Fruit fly (Drosophila melanogaster) whole organism, embryonic: ENCODE measurements around the gene CG3117.

ENCODE experiments used
- ATbp ChIP-seq: fragments of 200-800 bp; sonication (Bioruptor generic); optimal IDR thresholded peaks from 2 replicates; lab custom pipeline; 2017; ENCODE audit warnings: missing biosample characterization, mild to moderate bottlenecking, missing genetic modification characterization, missing genetic modification reagents
- Blimp-1 ChIP-seq: fragments of 200-800 bp; sonication (Bioruptor generic); optimal IDR thresholded peaks from 3 replicates; lab custom pipeline; 2018; ENCODE audit warnings: missing biosample characterization, missing genetic modification characterization, mild to moderate bottlenecking, moderate library complexity, missing genetic modification reagents
- CG11695 ChIP-seq: fragments of 200-800 bp; sonication (Bioruptor generic); IDR thresholded peaks from 3 replicates; pipeline ENCODE4 v1.3.6; 2022; ENCODE audit warnings: missing biosample characterization, missing genetic modification characterization
- CG11696 ChIP-seq: fragments of 200-800 bp; sonication (Bioruptor generic); IDR thresholded peaks from 2 replicates; pipeline ENCODE4 v1.3.6; 2022; ENCODE audit warnings: missing biosample characterization, missing genetic modification characterization
- CG11723 ChIP-seq: fragments of 200-800 bp; sonication (Bioruptor generic); optimal IDR thresholded peaks from 2 replicates; lab custom pipeline; 2017; ENCODE audit warnings: missing biosample characterization, mild to moderate bottlenecking, missing genetic modification characterization
- CG12769 ChIP-seq: fragments of 200-800 bp; sonication (Bioruptor generic); optimal IDR thresholded peaks from 2 replicates; lab custom pipeline; 2019; ENCODE audit warnings: missing biosample characterization, mild to moderate bottlenecking, missing genetic modification characterization, moderate library complexity
- CG14014 ChIP-seq: fragments of 200-800 bp; sonication (Bioruptor generic); IDR thresholded peaks from 2 replicates; pipeline ENCODE4 v1.3.6; 2022; ENCODE audit warnings: missing biosample characterization, missing genetic modification characterization
- CG15696 ChIP-seq: fragments of 200-800 bp; sonication (Bioruptor generic); optimal IDR thresholded peaks from 2 replicates; lab custom pipeline; 2019; ENCODE audit warnings: missing biosample characterization, mild to moderate bottlenecking, missing genetic modification characterization, moderate library complexity
- CG17568 ChIP-seq: fragments of 200-800 bp; sonication (Bioruptor generic); optimal IDR thresholded peaks from 2 replicates; lab custom pipeline; 2018; ENCODE audit warnings: missing biosample characterization, mild to moderate bottlenecking, missing genetic modification characterization, moderate library complexity
- CG18599 ChIP-seq: fragments of 200-800 bp; sonication (Bioruptor generic); optimal IDR thresholded peaks from 3 replicates; lab custom pipeline; 2017; ENCODE audit warnings: missing biosample characterization, missing genetic modification characterization, mild to moderate bottlenecking, moderate library complexity, missing genetic modification reagents
- CG18764 ChIP-seq: fragments of 200-800 bp; sonication (Bioruptor generic); optimal IDR thresholded peaks from 3 replicates; lab custom pipeline; 2016; ENCODE audit warnings: missing biosample characterization, missing genetic modification characterization
- CG31365 ChIP-seq: fragments of 200-800 bp; sonication (Bioruptor generic); optimal IDR thresholded peaks from 2 replicates; lab custom pipeline; 2018; ENCODE audit warnings: missing biosample characterization, mild to moderate bottlenecking, missing genetic modification characterization
- CG33213 ChIP-seq: fragments of 200-800 bp; sonication (Bioruptor generic); optimal IDR thresholded peaks from 3 replicates; lab custom pipeline; 2016; ENCODE audit warnings: missing biosample characterization, missing genetic modification characterization
- CG33557 ChIP-seq: fragments of 200-800 bp; sonication (Bioruptor generic); optimal IDR thresholded peaks from 2 replicates; lab custom pipeline; 2019; ENCODE audit warnings: missing biosample characterization, mild to moderate bottlenecking, missing genetic modification characterization, moderate library complexity
- CG34376 ChIP-seq: fragments of 200-800 bp; sonication (Bioruptor generic); optimal IDR thresholded peaks from 2 replicates; lab custom pipeline; 2018; ENCODE audit warnings: missing biosample characterization, mild to moderate bottlenecking, missing genetic modification characterization
- CG6272 ChIP-seq: fragments of 200-800 bp; sonication (Bioruptor generic); IDR thresholded peaks from 2 replicates; pipeline ENCODE4 v1.3.6; 2022; ENCODE audit warnings: missing biosample characterization, missing genetic modification characterization
- CG6654 ChIP-seq: fragments of 200-800 bp; sonication (Bioruptor generic); optimal IDR thresholded peaks from 2 replicates; lab custom pipeline; 2017; ENCODE audit warnings: missing biosample characterization, mild to moderate bottlenecking, missing genetic modification characterization
- CG6813 ChIP-seq: fragments of 200-800 bp; sonication (Bioruptor generic); optimal IDR thresholded peaks from 2 replicates; lab custom pipeline; 2017; ENCODE audit warnings: missing biosample characterization, missing genetic modification characterization, mild to moderate bottlenecking, moderate library complexity, missing genetic modification reagents
- CG8281 ChIP-seq: fragments of 200-800 bp; sonication (Bioruptor generic); optimal IDR thresholded peaks from 2 replicates; lab custom pipeline; 2018; ENCODE audit warnings: missing biosample characterization, mild to moderate bottlenecking, missing genetic modification characterization, moderate library complexity
- Dll ChIP-seq: fragments of 200-800 bp; sonication (Bioruptor generic); IDR thresholded peaks from 4 replicates; pipeline ENCODE4 v1.3.6; 2022; ENCODE audit warnings: missing biosample characterization, missing genetic modification characterization; ENCODE audit not compliant: partially characterized antibody
- Fer1 ChIP-seq: fragments of 200-800 bp; sonication (Bioruptor generic); optimal IDR thresholded peaks from 2 replicates; lab custom pipeline; 2017; ENCODE audit warnings: missing biosample characterization, mild to moderate bottlenecking, missing genetic modification characterization
- HmgZ ChIP-seq: fragments of 200-800 bp; sonication (Bioruptor generic); optimal IDR thresholded peaks from 2 replicates; lab custom pipeline; 2018; ENCODE audit warnings: missing biosample characterization, mild to moderate bottlenecking, missing genetic modification characterization
- Hr51 ChIP-seq, 2 experiments: fragments of 200-800 bp; sonication (Bioruptor generic); optimal IDR thresholded peaks; 2 replicates in 1 of 2; 3 replicates in 1 of 2; lab custom pipeline; 2016 to 2018; ENCODE audit warnings: missing biosample characterization in 2 of 2, missing genetic modification characterization in 2 of 2, mild to moderate bottlenecking in 1 of 2, moderate library complexity in 1 of 2
- Jarid2 ChIP-seq: fragments of 200-800 bp; sonication (Bioruptor generic); optimal IDR thresholded peaks from 3 replicates; lab custom pipeline; 2017; ENCODE audit warnings: mild to moderate bottlenecking, missing biosample characterization, missing genetic modification reagents, missing genetic modification characterization
- Pdp1 ChIP-seq, 2 experiments: fragments of 200-800 bp; sonication (Bioruptor generic); optimal IDR thresholded peaks; 3 replicates each; lab custom pipeline; 2016; ENCODE audit warnings: missing biosample characterization in 2 of 2, missing genetic modification characterization in 2 of 2, mild to moderate bottlenecking in 1 of 2, moderate library complexity in 1 of 2
- Trl ChIP-seq, 3 experiments: fragments of >200 bp in 2 of 3; fragments of 200-800 bp in 1 of 3; sonication (Bioruptor generic) in 1 of 3; optimal IDR thresholded peaks; 2 replicates in 1 of 3; 3 replicates in 2 of 3; lab custom pipeline; 2016 to 2017; ENCODE audit warnings: missing biosample characterization in 1 of 3, missing genetic modification characterization in 1 of 3
- az2 ChIP-seq: fragments of 200-800 bp; sonication (Bioruptor generic); optimal IDR thresholded peaks from 3 replicates; lab custom pipeline; 2016; ENCODE audit warnings: missing biosample characterization, missing genetic modification characterization
- bbx ChIP-seq: fragments of 200-800 bp; sonication (Bioruptor generic); IDR thresholded peaks from 2 replicates; pipeline ENCODE4 v1.3.6; 2022; ENCODE audit warnings: missing biosample characterization, missing genetic modification characterization; ENCODE audit not compliant: partially characterized antibody
- caup ChIP-seq: fragments of 200-800 bp; sonication (Bioruptor generic); optimal IDR thresholded peaks from 3 replicates; lab custom pipeline; 2017; ENCODE audit warnings: missing biosample characterization, mild to moderate bottlenecking, missing genetic modification characterization, moderate library complexity; ENCODE audit not compliant: severe bottlenecking
- fd96Cb ChIP-seq: fragments of 200-800 bp; sonication (Bioruptor generic); optimal IDR thresholded peaks from 2 replicates; lab custom pipeline; 2018; ENCODE audit warnings: missing biosample characterization, mild to moderate bottlenecking, missing genetic modification characterization, moderate library complexity
- gce ChIP-seq: fragments of 200-800 bp; sonication (Bioruptor generic); IDR thresholded peaks from 3 replicates; pipeline ENCODE4 v1.3.6; 2022; ENCODE audit warnings: missing biosample characterization, missing genetic modification characterization
- gcm ChIP-seq: fragments of 200-800 bp; sonication (Bioruptor generic); optimal IDR thresholded peaks from 2 replicates; lab custom pipeline; 2019; ENCODE audit warnings: missing biosample characterization, mild to moderate bottlenecking, missing genetic modification characterization, moderate library complexity
- lab ChIP-seq: fragments of 200-800 bp; sonication (Bioruptor generic); optimal IDR thresholded peaks from 3 replicates; lab custom pipeline; 2017; ENCODE audit warnings: missing biosample characterization, missing genetic modification characterization, mild to moderate bottlenecking, moderate library complexity, missing genetic modification reagents
- mirr ChIP-seq: fragments of 200-800 bp; sonication (Bioruptor generic); optimal IDR thresholded peaks from 3 replicates; lab custom pipeline; 2018; ENCODE audit warnings: missing biosample characterization, mild to moderate bottlenecking, missing genetic modification characterization
- oc ChIP-seq: fragments of 200-800 bp; sonication (Bioruptor generic); optimal IDR thresholded peaks from 2 replicates; lab custom pipeline; 2018; ENCODE audit warnings: missing biosample characterization, mild to moderate bottlenecking, missing genetic modification characterization, moderate library complexity
- odd ChIP-seq: fragments of 200-800 bp; sonication (Bioruptor generic); optimal IDR thresholded peaks from 2 replicates; lab custom pipeline; 2017; ENCODE audit warnings: missing biosample characterization, mild to moderate bottlenecking, missing genetic modification characterization
- salm ChIP-seq: fragments of 200-800 bp; sonication (Bioruptor generic); optimal IDR thresholded peaks from 2 replicates; lab custom pipeline; 2018; ENCODE audit warnings: missing biosample characterization, mild to moderate bottlenecking, missing genetic modification characterization
- scrt ChIP-seq: fragments of 200-800 bp; sonication (Bioruptor generic); optimal IDR thresholded peaks from 2 replicates; lab custom pipeline; 2018; ENCODE audit warnings: missing biosample characterization, mild to moderate bottlenecking, missing genetic modification characterization, moderate library complexity
- sd ChIP-seq: fragments of 200-800 bp; sonication (Bioruptor generic); optimal IDR thresholded peaks from 3 replicates; lab custom pipeline; 2018; ENCODE audit warnings: missing biosample characterization, mild to moderate bottlenecking, missing genetic modification characterization, moderate library complexity
- sens ChIP-seq: fragments of 200-800 bp; sonication (Bioruptor generic); peaks from one replicate; lab custom pipeline; 2016; ENCODE audit warnings: missing biosample characterization, missing genetic modification characterization
- seq ChIP-seq: fragments of 200-800 bp; sonication (Bioruptor generic); IDR thresholded peaks from 2 replicates; pipeline ENCODE4 v1.3.6; 2022; ENCODE audit warnings: missing biosample characterization, missing genetic modification characterization
- sisA ChIP-seq: fragments of 200-800 bp; sonication (Bioruptor generic); IDR thresholded peaks from 2 replicates; pipeline ENCODE4 v1.3.6; 2022; ENCODE audit warnings: missing biosample characterization, missing genetic modification characterization
- so ChIP-seq: fragments of 200-800 bp; sonication (Bioruptor generic); IDR thresholded peaks from 3 replicates; pipeline ENCODE4 v1.3.6; 2022; ENCODE audit warnings: missing biosample characterization, missing genetic modification characterization
- wek ChIP-seq: fragments of 200-800 bp; sonication (Bioruptor generic); optimal IDR thresholded peaks from 3 replicates; lab custom pipeline; 2018; ENCODE audit warnings: missing biosample characterization, mild to moderate bottlenecking, missing genetic modification characterization, moderate library complexity
- z ChIP-seq: fragments of 200-800 bp; sonication (Bioruptor generic); IDR thresholded peaks from 3 replicates; pipeline ENCODE4 v1.3.6; 2022; ENCODE audit warnings: missing biosample characterization, missing genetic modification characterization
- zfh1 ChIP-seq: fragments of 200-800 bp; sonication (Bioruptor generic); IDR thresholded peaks from 3 replicates; pipeline ENCODE4 v1.3.6; 2022; ENCODE audit warnings: missing biosample characterization, missing genetic modification characterization

The CG3117 gene

DNA sequence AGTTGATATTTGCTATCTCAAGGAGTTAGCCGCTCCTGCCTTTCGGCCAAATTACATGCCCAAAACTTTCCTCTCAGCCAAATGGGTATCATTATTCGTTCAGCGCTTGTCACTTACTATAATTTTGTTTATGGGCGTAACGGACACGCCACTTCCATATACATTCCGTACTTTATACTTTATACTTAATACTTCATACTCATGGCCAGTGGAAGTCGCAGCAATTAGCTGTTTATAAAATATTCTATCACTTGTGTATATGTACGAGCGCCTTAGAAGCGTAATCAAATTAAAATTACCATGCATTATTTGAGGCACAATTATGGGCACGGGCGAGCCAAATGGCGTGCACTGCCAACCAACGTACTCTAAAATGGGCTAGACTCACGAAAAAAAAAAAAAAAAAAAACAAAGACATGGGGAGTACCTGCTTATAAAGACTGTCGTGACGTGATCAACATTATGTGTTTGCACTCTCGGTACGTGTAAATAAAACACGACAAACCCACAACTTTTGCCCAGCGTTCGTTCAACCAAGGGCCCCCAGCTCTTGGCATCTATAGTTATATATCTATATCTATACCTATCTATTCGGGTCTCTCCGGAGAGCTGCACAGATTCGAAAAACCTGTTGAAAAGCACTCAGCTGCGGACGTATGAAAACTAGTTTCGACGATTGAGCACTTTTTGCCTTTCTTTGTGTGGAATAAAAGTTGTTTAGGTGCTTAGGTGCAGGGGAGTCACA lies 14.3 kb upstream of the CG3117 start (continued):
- TF ChIP-seq salm (tag; lab: Kevin White, UChicago) (peak; percentile 12), seq (GFP tag; lab: Robert Waterston, UW) (peak; percentile 25; the same call in 1 of the 2 replicates), CG18599 (GFP tag; lab: Kevin White, UChicago) (peak; percentile 25), CG8281 (tag; lab: Kevin White, UChicago) (no peak), Trl (optimal IDR thresholded peaks at IDR 0.05; lab: Kevin White, UChicago) (peak; percentile 32 to 36), Trl (GFP tag; optimal IDR thresholded peaks at IDR 0.05; lab: Kevin White, UChicago) (no peak), sisA (GFP tag; lab: Robert Waterston, UW) (no peak), odd (GFP tag; lab: Kevin White, UChicago) (peak; percentile 40), oc (tag; lab: Kevin White, UChicago) (no peak), CG6654 (GFP tag; lab: Kevin White, UChicago) (no peak), bbx (GFP tag; lab: Robert Waterston, UW) (0 out of 2 replicates have a peak, but pooled peaks have one; percentile 34), CG33213 (peak; percentile 13), lab (GFP tag; lab: Kevin White, UChicago) (peak; percentile 64), CG34376 (GFP tag; lab: Kevin White, UChicago) (peak; percentile 38), fd96Cb (tag; lab: Kevin White, UChicago) (no peak), az2 (no peak), wek (GFP tag; lab: Kevin White, UChicago) (peak; percentile 54), Jarid2 (no peak), Dll (GFP tag; lab: Robert Waterston, UW) (peak; percentile 36; the same call in 1 of the 4 replicates), CG17568 (GFP tag; lab: Kevin White, UChicago) (peak; percentile 2), CG15696 (peak; percentile 34), z (GFP tag; lab: Robert Waterston, UW) (peak; percentile 94), scrt (peak; percentile 2), zfh1 (GFP tag; lab: Robert Waterston, UW) (0 out of 3 replicates have a peak, but pooled peaks have one; percentile 15), CG11695 (GFP tag; lab: Robert Waterston, UW) (0 out of 3 replicates have a peak, but pooled peaks have one; percentile 12), gcm (GFP tag; lab: Kevin White, UChicago) (peak; percentile 29), mirr (GFP tag; lab: Kevin White, UChicago) (peak; percentile 52), so (GFP tag; lab: Robert Waterston, UW) (0 out of 3 replicates have a peak, but pooled peaks have one; percentile 13), Hr51 (GFP tag; optimal IDR thresholded peaks at IDR 0.05; lab: Kevin White, UChicago) (no peak), CG14014 (GFP tag; lab: Robert Waterston, UW) (peak; percentile 28; the same call in 1 of the 2 replicates), sens (peak; percentile 71), CG11723 (GFP tag; lab: Kevin White, UChicago) (peak; percentile 31), CG12769 (peak; percentile 45), CG11696 (no peak), CG31365 (tag; lab: Kevin White, UChicago) (peak; percentile 30), CG6272 (GFP tag; lab: Robert Waterston, UW) (no peak), CG33557 (peak; percentile 15), Pdp1 (GFP tag; optimal IDR thresholded peaks at IDR 0.05; lab: Kevin White, UChicago) (peak in 1 of 2 experiments; percentile 27), CG18764 (GFP tag; lab: Kevin White, UChicago) (no peak), CG6813 (peak; percentile 64), Fer1 (GFP tag; lab: Kevin White, UChicago) (peak; percentile 24), gce (GFP tag; lab: Robert Waterston, UW) (peak; percentile 11; the same call in 1 of the 3 replicates), Blimp-1 (peak; percentile 7), caup (GFP tag; lab: Kevin White, UChicago) (peak; percentile 20), sd (tag; lab: Kevin White, UChicago) (peak; percentile 15), ATbp (GFP tag; lab: Kevin White, UChicago) (peak; percentile 37), HmgZ (tag; lab: Kevin White, UChicago) (peak; percentile 21)
